Worm (Caenorhabditis elegans): ENCODE measurements around the gene rmd-6.

DNA sequence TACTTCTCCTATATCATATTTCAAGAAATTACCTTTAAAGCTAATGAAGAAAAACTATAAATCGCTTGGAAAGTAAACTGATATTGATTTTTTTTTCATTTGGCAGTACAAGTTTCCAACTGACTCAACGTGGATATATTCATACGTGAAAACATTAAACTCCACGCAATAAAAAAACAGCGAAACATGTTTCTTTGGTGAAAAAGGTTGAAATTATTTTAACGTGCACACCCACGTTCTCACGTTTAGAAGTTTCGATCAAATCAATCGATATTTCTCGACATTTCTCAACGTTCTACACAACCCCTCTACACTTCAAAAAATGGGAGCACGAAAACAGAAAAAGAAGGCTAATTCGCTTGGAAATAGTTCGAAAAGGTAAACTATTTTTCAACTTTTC lies 39.7 kb upstream of the rmd-6 start, which contains the start of the genes best-6 and C09B9.2:
- TF ChIP-seq ztf-11 (tag; optimal IDR thresholded peaks at IDR 0.05) (no peak), lin-13 (GFP tag; optimal IDR thresholded peaks at IDR 0.05) (no peak), nhr-237 (tag; optimal IDR thresholded peaks at IDR 0.05) (no peak), ZK546.5 (tag; optimal IDR thresholded peaks at IDR 0.05) (no peak), ama-1 (optimal IDR thresholded peaks at IDR 0.05) (no peak), elt-3 (tag; optimal IDR thresholded peaks at IDR 0.05) (no peak), unc-62 (GFP tag; optimal IDR thresholded peaks at IDR 0.05) (no peak), fos-1 (tag; optimal IDR thresholded peaks at IDR 0.05) (no peak), aly-2 (tag; optimal IDR thresholded peaks at IDR 0.05) (no peak), nhr-77 (tag; optimal IDR thresholded peaks at IDR 0.05) (no peak), peb-1 (tag; optimal IDR thresholded peaks at IDR 0.05) (no peak), nhr-6 (tag; optimal IDR thresholded peaks at IDR 0.05) (no peak), dmd-4 (tag; optimal IDR thresholded peaks at IDR 0.05) (no peak)
